Fruit fly (Drosophila melanogaster): Measurements from ENCODE around the gene p38a.

The p38a gene

DNA sequence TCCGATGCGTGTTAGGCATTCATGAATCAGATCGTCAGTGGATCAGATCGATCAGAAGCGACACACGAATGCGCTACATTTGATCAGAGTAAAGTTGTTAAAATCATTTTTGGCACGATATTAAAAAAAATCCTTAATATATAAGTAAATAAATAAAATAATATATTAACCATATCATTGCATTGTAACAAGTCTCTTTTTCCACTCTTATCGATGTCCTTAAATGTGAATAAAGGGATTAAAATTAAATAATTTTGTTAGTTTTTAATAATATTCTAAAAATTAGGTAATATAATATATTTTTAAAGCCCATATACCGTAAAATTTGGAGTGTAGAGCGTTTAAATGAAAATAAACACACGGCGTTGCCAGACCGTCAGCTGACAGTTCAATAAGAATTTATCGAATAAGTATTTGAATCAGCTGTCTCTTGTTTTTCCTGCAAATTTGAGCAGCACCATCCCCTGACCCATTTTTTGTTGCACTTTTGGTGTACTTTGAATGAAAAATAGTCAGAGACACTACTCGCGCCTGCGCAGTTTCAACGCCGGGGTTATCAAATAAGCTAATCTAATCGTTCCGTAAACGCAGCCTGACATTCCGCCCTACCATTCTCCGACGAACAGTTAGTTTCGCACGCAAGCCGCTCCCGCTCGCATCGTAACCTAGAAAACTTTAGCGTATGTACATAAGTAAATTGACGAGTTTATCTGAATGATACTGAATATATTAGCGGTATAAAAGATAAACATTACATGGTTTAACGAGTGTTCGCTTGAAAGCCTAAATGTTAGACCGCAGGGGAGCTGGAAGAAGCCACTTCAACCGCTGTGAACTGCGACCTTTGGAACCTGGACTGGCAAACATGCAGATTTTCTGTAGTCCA lies at the start of gene p38a, which contains the start of gene CG6178:
Gene p38a (minus strand): TSS at position 398 of the 886 bp plus-strand sequence.
Gene CG6178 (plus strand): TSS at position 424 of the 886 bp plus-strand sequence.
- TF ChIP-seq Dek (tag; optimal IDR thresholded peaks at IDR 0.05) = peak; percentile 98
- peak; percentile 96 for TF ChIP-seq ind (GFP tag; optimal IDR thresholded peaks at IDR 0.05)
- TF ChIP-seq dimm (GFP tag; IDR thresholded peaks at IDR 0.05) = peak; percentile 88
- TF ChIP-seq CG2129 (GFP tag; IDR thresholded peaks at IDR 0.05; ENCODE audit: partially characterized antibody) = no peak
- TF ChIP-seq CG13424 (tag; optimal IDR thresholded peaks at IDR 0.05) = peak; percentile 99
- TF ChIP-seq bsh (GFP tag; optimal IDR thresholded peaks at IDR 0.05) = peak; percentile 94 to 97
- TF ChIP-seq chif (GFP tag; optimal IDR thresholded peaks at IDR 0.05) = peak in 1 of 2 experiments; percentile 27
- TF ChIP-seq CG6272 (GFP tag; IDR thresholded peaks at IDR 0.05) = peak; percentile 94
- TF ChIP-seq CG7372 (GFP tag; IDR thresholded peaks at IDR 0.05) = peak; percentile 96
- peak; percentile 91 for TF ChIP-seq CG12155 (GFP tag; optimal IDR thresholded peaks at IDR 0.05)
- TF ChIP-seq CG13624 (GFP tag; optimal IDR thresholded peaks at IDR 0.05) = peak; percentile 56
- no peak for TF ChIP-seq Neu2 (GFP tag; optimal IDR thresholded peaks at IDR 0.05; ENCODE audit: borderline replicate concordance)
- TF ChIP-seq unc-4 (GFP tag; IDR thresholded peaks at IDR 0.05; ENCODE audit: partially characterized antibody) = no peak
- TF ChIP-seq Gsc (GFP tag; IDR thresholded peaks at IDR 0.05) = no peak; the same call in 1 of the 2 replicates
- peak; percentile 52 for TF ChIP-seq fd102C (GFP tag; optimal IDR thresholded peaks at IDR 0.05)
- TF ChIP-seq CG31441 (GFP tag; IDR thresholded peaks at IDR 0.05) = peak; percentile 99
- peak; percentile 92 for TF ChIP-seq ewg (GFP tag; optimal IDR thresholded peaks at IDR 0.05)
- TF ChIP-seq CG4854 (GFP tag; optimal IDR thresholded peaks at IDR 0.05) = peak; percentile 69
- TF ChIP-seq Trl (optimal IDR thresholded peaks at IDR 0.05) = no peak
- TF ChIP-seq Trl (GFP tag; optimal IDR thresholded peaks at IDR 0.05) = peak; percentile 15
- TF ChIP-seq CG30020 (tag; optimal IDR thresholded peaks at IDR 0.05) = peak; percentile 88
- peak; percentile 98 for TF ChIP-seq Rfx (GFP tag; IDR thresholded peaks at IDR 0.05)
- peak; percentile 95 for TF ChIP-seq Ada2b (GFP tag; IDR thresholded peaks at IDR 0.05)
- TF ChIP-seq CG1602 (GFP tag; optimal IDR thresholded peaks at IDR 0.05) = peak; percentile 93
- peak; percentile 97 for TF ChIP-seq CG14441 (GFP tag; IDR thresholded peaks at IDR 0.05)
- TF ChIP-seq Oli (tag; optimal IDR thresholded peaks at IDR 0.05) = peak; percentile 99
- TF ChIP-seq CG5245 (GFP tag; optimal IDR thresholded peaks at IDR 0.05) = peak; percentile 82
- TF ChIP-seq gro (GFP tag; optimal IDR thresholded peaks at IDR 0.05) = peak; percentile 43
- no peak for TF ChIP-seq hkb (optimal IDR thresholded peaks at IDR 0.05)
- TF ChIP-seq hkb (GFP tag; IDR thresholded peaks at IDR 0.05) = peak; percentile 97
- TF ChIP-seq Drgx (GFP tag; IDR thresholded peaks at IDR 0.05) = peak; percentile 98
- peak; percentile 94 for TF ChIP-seq CG7357 (GFP tag; IDR thresholded peaks at IDR 0.05)
- peak; percentile 89; the same call in 3 of the 4 replicates for TF ChIP-seq chinmo (GFP tag; IDR thresholded peaks at IDR 0.05; ENCODE audit: partially characterized antibody)
- no peak for TF ChIP-seq HmgD (GFP tag; optimal IDR thresholded peaks at IDR 0.05)
- TF ChIP-seq sna (GFP tag; IDR thresholded peaks at IDR 0.05; ENCODE audit: partially characterized antibody) = no peak
- peak; percentile 98 for TF ChIP-seq PHDP (tag; optimal IDR thresholded peaks at IDR 0.05)
- TF ChIP-seq tgo (GFP tag; IDR thresholded peaks at IDR 0.05) = peak; percentile 98
- TF ChIP-seq D19B (GFP tag; optimal IDR thresholded peaks at IDR 0.05) = peak; percentile 94
- TF ChIP-seq Taf1 (GFP tag; IDR thresholded peaks at IDR 0.05) = peak; percentile 88
- TF ChIP-seq CG1529 (GFP tag; optimal IDR thresholded peaks at IDR 0.05) = peak; percentile 80
- no peak for TF ChIP-seq TFAM (GFP tag; optimal IDR thresholded peaks at IDR 0.05)
- no peak for TF ChIP-seq Hmx (GFP tag; optimal IDR thresholded peaks at IDR 0.05)
- TF ChIP-seq eyg (GFP tag; optimal IDR thresholded peaks at IDR 0.05) = peak; percentile 21
- peak; percentile 13 for TF ChIP-seq CG9876 (GFP tag; optimal IDR thresholded peaks at IDR 0.05)
- TF ChIP-seq oc (tag; optimal IDR thresholded peaks at IDR 0.05) = peak; percentile 95
- no peak for TF ChIP-seq NC2β (GFP tag; optimal IDR thresholded peaks at IDR 0.05)
- TF ChIP-seq nom (GFP tag; optimal IDR thresholded peaks at IDR 0.05) = peak; percentile 94
- no peak for TF ChIP-seq Dll (GFP tag; IDR thresholded peaks at IDR 0.05; ENCODE audit: partially characterized antibody)
- no peak for TF ChIP-seq her (GFP tag; optimal IDR thresholded peaks at IDR 0.05)
